Worm (Caenorhabditis elegans): ENCODE data around the gene F33H12.1.

F33H12.1 gene

ce11 chrII:2564899-2565298 is 35.4 kb upstream of the F33H12.1 start, which contains the start of gene usp-39 (continued):
- peak; percentile 48 for TF ChIP-seq ztf-4 (tag; optimal IDR thresholded peaks at IDR 0.05)
- TF ChIP-seq lin-15B (tag; optimal IDR thresholded peaks at IDR 0.05), result peak; percentile 66
- TF ChIP-seq pqm-1 (tag; optimal IDR thresholded peaks at IDR 0.05), result no peak
- TF ChIP-seq sptf-1 (tag; optimal IDR thresholded peaks at IDR 0.05), result no peak
- TF ChIP-seq nhr-11 (tag; optimal IDR thresholded peaks at IDR 0.05), result peak; percentile 54
- TF ChIP-seq fkh-4 (tag; optimal IDR thresholded peaks at IDR 0.05; ENCODE audit: borderline replicate concordance), result peak; percentile 6
- no peak for TF ChIP-seq nhr-71 (tag; optimal IDR thresholded peaks at IDR 0.05)
- no peak for TF ChIP-seq ets-5 (GFP tag; IDR thresholded peaks at IDR 0.05)
- no peak for TF ChIP-seq rnt-1 (tag; optimal IDR thresholded peaks at IDR 0.05)
- TF ChIP-seq tbx-2 (tag; optimal IDR thresholded peaks at IDR 0.05), result peak; percentile 85
- peak; percentile 11 for TF ChIP-seq nhr-237 (tag; optimal IDR thresholded peaks at IDR 0.05)
- peak; percentile 76 for TF ChIP-seq snpc-4 (tag; optimal IDR thresholded peaks at IDR 0.05)
- no peak for TF ChIP-seq ama-1 (optimal IDR thresholded peaks at IDR 0.05)
- peak; percentile 35 for TF ChIP-seq aly-2 (tag; optimal IDR thresholded peaks at IDR 0.05)
- peak in 2 of 6 experiments; percentile 23 to 73 for TF ChIP-seq elt-3 (tag; optimal IDR thresholded peaks at IDR 0.05)
- TF ChIP-seq skn-1 (tag; optimal IDR thresholded peaks at IDR 0.05), result peak; percentile 24
- TF ChIP-seq fos-1 (tag; optimal IDR thresholded peaks at IDR 0.05), result peak; percentile 51
- TF ChIP-seq lin-35 (GFP tag; optimal IDR thresholded peaks at IDR 0.05), result peak; percentile 67 to 79
- peak; percentile 88 to 94 for TF ChIP-seq lsy-2 (tag; optimal IDR thresholded peaks at IDR 0.05)
- TF ChIP-seq irx-1 (tag; optimal IDR thresholded peaks at IDR 0.05), result peak; percentile 87
- TF ChIP-seq C34B4.2 (tag; optimal IDR thresholded peaks at IDR 0.05), result no peak
- no peak for TF ChIP-seq zag-1 (tag; optimal IDR thresholded peaks at IDR 0.05)
- peak; percentile 6 for TF ChIP-seq aha-1 (tag; optimal IDR thresholded peaks at IDR 0.05)
- TF ChIP-seq C16A3.4 (tag; optimal IDR thresholded peaks at IDR 0.05), result peak; percentile 59
- TF ChIP-seq ceh-90 (tag; optimal IDR thresholded peaks at IDR 0.05), result peak; percentile 67
- TF ChIP-seq nhr-77 (tag; optimal IDR thresholded peaks at IDR 0.05), result no peak
- TF ChIP-seq ceh-82 (tag; optimal IDR thresholded peaks at IDR 0.05), result peak; percentile 69 to 91 (median 83)
- peak in 1 of 2 experiments; percentile 73 for TF ChIP-seq ztf-11 (tag; optimal IDR thresholded peaks at IDR 0.05)
- no peak for TF ChIP-seq lin-14 (GFP tag; optimal IDR thresholded peaks at IDR 0.05)
- TF ChIP-seq nhr-76 (tag; optimal IDR thresholded peaks at IDR 0.05), result no peak
- peak; percentile 67 for TF ChIP-seq elt-2 (tag; optimal IDR thresholded peaks at IDR 0.05)
- TF ChIP-seq mdl-1 (tag; optimal IDR thresholded peaks at IDR 0.05), result peak in 1 of 2 experiments; percentile 23
- peak; percentile 81 for TF ChIP-seq xbp-1 (tag; optimal IDR thresholded peaks at IDR 0.05)
- TF ChIP-seq lir-3 (tag; optimal IDR thresholded peaks at IDR 0.05; ENCODE audit: poor library complexity), result no peak
- peak; percentile 17 for TF ChIP-seq ces-1 (GFP tag; optimal IDR thresholded peaks at IDR 0.05)
- no peak for TF ChIP-seq hlh-4 (tag; optimal IDR thresholded peaks at IDR 0.05)
- TF ChIP-seq ceh-63 (GFP tag; optimal IDR thresholded peaks at IDR 0.05), result no peak
- TF ChIP-seq C04F5.9 (tag; optimal IDR thresholded peaks at IDR 0.05), result peak; percentile 79
- TF ChIP-seq fkh-10 (GFP tag; optimal IDR thresholded peaks at IDR 0.05), result peak; percentile 73
- TF ChIP-seq unc-130 (tag; optimal IDR thresholded peaks at IDR 0.05), result peak; percentile 90
- no peak for TF ChIP-seq Y116A8C.19 (tag; optimal IDR thresholded peaks at IDR 0.05; ENCODE audit: borderline replicate concordance)
- peak; percentile 71 for TF ChIP-seq sox-4 (tag; optimal IDR thresholded peaks at IDR 0.05)
- TF ChIP-seq mep-1 (tag; optimal IDR thresholded peaks at IDR 0.05), result peak; percentile 98
- no peak for TF ChIP-seq alr-1 (tag; optimal IDR thresholded peaks at IDR 0.05; ENCODE audit: borderline replicate concordance)
- TF ChIP-seq nhr-19 (GFP tag; conservative IDR thresholded peaks at IDR 0.05), result peak; percentile 84
- peak; percentile 56 for TF ChIP-seq pax-3 (tag; optimal IDR thresholded peaks at IDR 0.05)
- peak; percentile 80 for TF ChIP-seq unc-86 (tag; optimal IDR thresholded peaks at IDR 0.05)
- TF ChIP-seq blmp-1 (tag; optimal IDR thresholded peaks at IDR 0.05), result peak; percentile 60
- no peak for TF ChIP-seq unc-98 (GFP tag; IDR thresholded peaks at IDR 0.05)
- no peak for TF ChIP-seq egl-27 (tag; optimal IDR thresholded peaks at IDR 0.05)
- TF ChIP-seq F16B12.6 (tag; optimal IDR thresholded peaks at IDR 0.05), result peak; percentile 97
- TF ChIP-seq egl-13 (tag; optimal IDR thresholded peaks at IDR 0.05), result no peak
- peak; percentile 40 for TF ChIP-seq grh-1 (GFP tag; IDR thresholded peaks at IDR 0.05)
- no peak for TF ChIP-seq vab-15 (tag; optimal IDR thresholded peaks at IDR 0.05)

Data from whole organism, L1 larva.